Fruit fly (Drosophila melanogaster) whole organism, embryonic: ENCODE data around the gene arg.
A peak's percentile ranks its signal among the peaks of the same experiment; 100 is the strongest.

ENCODE experiments used
- Awh ChIP-seq: fragments of 200-800 bp; sonication (Bioruptor generic); IDR thresholded peaks from 2 replicates; pipeline ENCODE4, ENCODE4 v1.3.6; 2022; ENCODE audit warnings: missing biosample characterization, missing genetic modification characterization
- Bgb ChIP-seq: fragments of 200-800 bp; sonication (Bioruptor generic); IDR thresholded peaks from 2 replicates; pipeline ENCODE4 v1.3.6; 2022; ENCODE audit warnings: missing biosample characterization, missing genetic modification characterization; ENCODE audit not compliant: partially characterized antibody
- CG11696 ChIP-seq: fragments of 200-800 bp; sonication (Bioruptor generic); IDR thresholded peaks from 2 replicates; pipeline ENCODE4 v1.3.6; 2022; ENCODE audit warnings: missing biosample characterization, missing genetic modification characterization
- CG12071 ChIP-seq: fragments of 200-800 bp; sonication (Bioruptor generic); optimal IDR thresholded peaks from 3 replicates; lab custom pipeline; 2018; ENCODE audit warnings: missing biosample characterization, mild to moderate bottlenecking, missing genetic modification characterization
- CG12155 ChIP-seq: fragments of 200-800 bp; sonication (Bioruptor generic); optimal IDR thresholded peaks from 3 replicates; lab custom pipeline; 2016; ENCODE audit warnings: missing biosample characterization, missing genetic modification characterization
- CG13424 ChIP-seq: fragments of 200-800 bp; sonication (Bioruptor generic); optimal IDR thresholded peaks from 2 replicates; lab custom pipeline; 2019; ENCODE audit warnings: missing biosample characterization, mild to moderate bottlenecking, missing genetic modification characterization, moderate library complexity
- CG14014 ChIP-seq: fragments of 200-800 bp; sonication (Bioruptor generic); IDR thresholded peaks from 2 replicates; pipeline ENCODE4 v1.3.6; 2022; ENCODE audit warnings: missing biosample characterization, missing genetic modification characterization
- CG15011 ChIP-seq: fragments of 200-800 bp; sonication (Bioruptor generic); optimal IDR thresholded peaks from 3 replicates; lab custom pipeline; 2018; ENCODE audit warnings: missing biosample characterization, mild to moderate bottlenecking, missing genetic modification characterization
- CG1529 ChIP-seq: fragments of 200-800 bp; sonication (Bioruptor generic); optimal IDR thresholded peaks from 3 replicates; lab custom pipeline; 2018; ENCODE audit warnings: missing biosample characterization, missing genetic modification characterization
- CG1603 ChIP-seq: fragments of 200-800 bp; sonication (Bioruptor generic); optimal IDR thresholded peaks from 2 replicates; lab custom pipeline; 2019; ENCODE audit warnings: missing biosample characterization, mild to moderate bottlenecking, missing genetic modification characterization, moderate library complexity
- CG17328 ChIP-seq: fragments of 200-800 bp; sonication (Bioruptor generic); IDR thresholded peaks from 2 replicates; pipeline ENCODE4 v1.3.6; 2022; ENCODE audit warnings: missing biosample characterization, missing genetic modification characterization
- CG17612 ChIP-seq: fragments of 200-800 bp; sonication (Bioruptor generic); IDR thresholded peaks from 2 replicates; pipeline ENCODE4 v1.3.6; 2022; ENCODE audit warnings: missing biosample characterization, missing genetic modification characterization
- CG17802 ChIP-seq: fragments of 200-800 bp; sonication (Bioruptor generic); optimal IDR thresholded peaks from 2 replicates; lab custom pipeline; 2018; ENCODE audit warnings: missing biosample characterization, mild to moderate bottlenecking, missing genetic modification characterization, moderate library complexity
- CG33557 ChIP-seq: fragments of 200-800 bp; sonication (Bioruptor generic); optimal IDR thresholded peaks from 2 replicates; lab custom pipeline; 2019; ENCODE audit warnings: missing biosample characterization, mild to moderate bottlenecking, missing genetic modification characterization, moderate library complexity
- CG34224 ChIP-seq: fragments of 200-800 bp; sonication (Bioruptor generic); IDR thresholded peaks from 3 replicates; pipeline ENCODE4 v1.3.6; 2022; ENCODE audit warnings: missing biosample characterization, missing genetic modification characterization; ENCODE audit not compliant: partially characterized antibody
- CG34422 ChIP-seq: fragments of 200-800 bp; sonication (Bioruptor generic); IDR thresholded peaks from 3 replicates; pipeline ENCODE4 v1.3.6; 2022; ENCODE audit warnings: missing biosample characterization, missing genetic modification characterization
- CG4328 ChIP-seq: fragments of 200-800 bp; sonication (Bioruptor generic); optimal IDR thresholded peaks from 3 replicates; lab custom pipeline; 2017; ENCODE audit warnings: missing biosample characterization, missing genetic modification reagents, missing genetic modification characterization
- CG4424 ChIP-seq: fragments of 200-800 bp; sonication (Bioruptor generic); optimal IDR thresholded peaks from 3 replicates; lab custom pipeline; 2016; ENCODE audit warnings: missing biosample characterization, missing genetic modification characterization
- CG6689 ChIP-seq: fragments of 200-800 bp; sonication (Bioruptor generic); IDR thresholded peaks from 2 replicates; pipeline ENCODE4 v1.3.6; 2022; ENCODE audit warnings: missing biosample characterization, missing genetic modification characterization
- CG8388 ChIP-seq: fragments of 200-800 bp; sonication (Bioruptor generic); optimal IDR thresholded peaks from 2 replicates; lab custom pipeline; 2019; ENCODE audit warnings: missing biosample characterization, mild to moderate bottlenecking, missing genetic modification characterization, moderate library complexity
- CG9437 ChIP-seq: fragments of 200-800 bp; sonication (Bioruptor generic); optimal IDR thresholded peaks from 2 replicates; lab custom pipeline; 2018; ENCODE audit warnings: missing biosample characterization, mild to moderate bottlenecking, missing genetic modification characterization
- CG9609 ChIP-seq: fragments of 200-800 bp; sonication (Bioruptor generic); optimal IDR thresholded peaks from 3 replicates; lab custom pipeline; 2016; ENCODE audit warnings: missing biosample characterization, missing genetic modification characterization
- CTCF ChIP-seq: fragments of 200-800 bp; sonication (Bioruptor generic); optimal IDR thresholded peaks from 2 replicates; lab custom pipeline; 2017; ENCODE audit warnings: missing biosample characterization, mild to moderate bottlenecking, missing genetic modification characterization, moderate library complexity
- Camta ChIP-seq: fragments of 200-800 bp; sonication (Bioruptor generic); optimal IDR thresholded peaks from 2 replicates; lab custom pipeline; 2016; ENCODE audit warnings: missing biosample characterization, missing genetic modification characterization
- CoRest ChIP-seq: fragments of 200-800 bp; sonication (Bioruptor generic); optimal IDR thresholded peaks from 3 replicates; lab custom pipeline; 2018; ENCODE audit warnings: missing biosample characterization, mild to moderate bottlenecking, missing genetic modification characterization, moderate library complexity
- D ChIP-seq, 2 experiments: fragments of 200-800 bp in 1 of 2; fragments of >200 bp in 1 of 2; sonication (Bioruptor generic) in 1 of 2; optimal IDR thresholded peaks; 2 replicates in 1 of 2; 3 replicates in 1 of 2; lab custom pipeline; 2017; ENCODE audit warnings: mild to moderate bottlenecking in 1 of 2, missing biosample characterization in 1 of 2, missing genetic modification characterization in 1 of 2, missing genetic modification reagents in 1 of 2
- Dll ChIP-seq: fragments of 200-800 bp; sonication (Bioruptor generic); IDR thresholded peaks from 4 replicates; pipeline ENCODE4 v1.3.6; 2022; ENCODE audit warnings: missing biosample characterization, missing genetic modification characterization; ENCODE audit not compliant: partially characterized antibody
- E2f1 ChIP-seq: fragments of 200-800 bp; sonication (Bioruptor generic); IDR thresholded peaks from 2 replicates; pipeline ENCODE4 v1.3.6; 2022; ENCODE audit warnings: missing biosample characterization, missing genetic modification characterization
- ERR ChIP-seq: fragments of 200-800 bp; sonication (Bioruptor generic); optimal IDR thresholded peaks from 2 replicates; lab custom pipeline; 2016; ENCODE audit warnings: missing biosample characterization, missing genetic modification characterization
- Fer3 ChIP-seq: fragments of 200-800 bp; sonication (Bioruptor generic); optimal IDR thresholded peaks from 2 replicates; lab custom pipeline; 2018; ENCODE audit warnings: missing biosample characterization, mild to moderate bottlenecking, missing genetic modification characterization, moderate library complexity
- Hmr ChIP-seq: fragments of 200-800 bp; sonication (Bioruptor generic); optimal IDR thresholded peaks from 3 replicates; lab custom pipeline; 2017; ENCODE audit warnings: mild to moderate bottlenecking, missing biosample characterization, missing genetic modification reagents, missing genetic modification characterization
- Lhr ChIP-seq: fragments of 200-800 bp; sonication (Bioruptor generic); optimal IDR thresholded peaks from 3 replicates; lab custom pipeline; 2017; ENCODE audit warnings: mild to moderate bottlenecking, missing biosample characterization, missing genetic modification reagents, missing genetic modification characterization
- Poxn ChIP-seq: fragments of 200-800 bp; sonication (Bioruptor generic); IDR thresholded peaks from 2 replicates; pipeline ENCODE4 v1.3.6; 2022; ENCODE audit warnings: missing biosample characterization, missing genetic modification characterization
- az2 ChIP-seq: fragments of 200-800 bp; sonication (Bioruptor generic); optimal IDR thresholded peaks from 3 replicates; lab custom pipeline; 2016; ENCODE audit warnings: missing biosample characterization, missing genetic modification characterization
- br ChIP-seq: fragments of >200 bp; optimal IDR thresholded peaks from 2 replicates; lab custom pipeline; 2017
- crc ChIP-seq: fragments of 200-800 bp; sonication (Bioruptor generic); optimal IDR thresholded peaks from 2 replicates; lab custom pipeline; 2016; ENCODE audit warnings: missing biosample characterization, missing genetic modification characterization
- dm ChIP-seq: fragments of 200-800 bp; sonication (Bioruptor generic); optimal IDR thresholded peaks from 3 replicates; lab custom pipeline; 2016; ENCODE audit warnings: missing biosample characterization, missing genetic modification characterization
- dysf ChIP-seq: fragments of 200-800 bp; sonication (Bioruptor generic); IDR thresholded peaks from 3 replicates; pipeline ENCODE4 v1.3.6; 2022; ENCODE audit warnings: missing biosample characterization, missing genetic modification characterization
- fd102C ChIP-seq: fragments of 200-800 bp; sonication (Bioruptor generic); optimal IDR thresholded peaks from 2 replicates; lab custom pipeline; 2018; ENCODE audit warnings: missing biosample characterization, mild to moderate bottlenecking, missing genetic modification characterization, moderate library complexity
- grau ChIP-seq: fragments of 200-800 bp; optimal IDR thresholded peaks from 3 replicates; lab custom pipeline; 2019; ENCODE audit warnings: missing biosample characterization, mild to moderate bottlenecking, missing genetic modification characterization, moderate library complexity
- klu ChIP-seq: fragments of 200-800 bp; sonication (Bioruptor generic); IDR thresholded peaks from 2 replicates; pipeline ENCODE4 v1.3.6; 2022; ENCODE audit warnings: missing biosample characterization, missing genetic modification characterization
- nom ChIP-seq: fragments of 200-800 bp; sonication (Bioruptor generic); optimal IDR thresholded peaks from 2 replicates; lab custom pipeline; 2017; ENCODE audit warnings: missing biosample characterization, missing genetic modification characterization, mild to moderate bottlenecking, moderate library complexity, missing genetic modification reagents
- pb ChIP-seq: fragments of 200-800 bp; sonication (Bioruptor generic); optimal IDR thresholded peaks from 3 replicates; lab custom pipeline; 2016; ENCODE audit warnings: missing biosample characterization, missing genetic modification characterization
- peb ChIP-seq: fragments of 200-800 bp; sonication (Bioruptor generic); IDR thresholded peaks from 2 replicates; pipeline ENCODE4 v1.3.6; 2022; ENCODE audit warnings: missing biosample characterization, missing genetic modification characterization
- pzg ChIP-seq: fragments of 200-800 bp; sonication (Bioruptor generic); optimal IDR thresholded peaks from 3 replicates; lab custom pipeline; 2018; ENCODE audit warnings: missing biosample characterization, mild to moderate bottlenecking, missing genetic modification characterization, moderate library complexity
- sima ChIP-seq: fragments of 200-800 bp; sonication (Bioruptor generic); optimal IDR thresholded peaks from 2 replicates; lab custom pipeline; 2016; ENCODE audit warnings: missing biosample characterization, missing genetic modification characterization
- sisA ChIP-seq: fragments of 200-800 bp; sonication (Bioruptor generic); IDR thresholded peaks from 2 replicates; pipeline ENCODE4 v1.3.6; 2022; ENCODE audit warnings: missing biosample characterization, missing genetic modification characterization
- so ChIP-seq: fragments of 200-800 bp; sonication (Bioruptor generic); IDR thresholded peaks from 3 replicates; pipeline ENCODE4 v1.3.6; 2022; ENCODE audit warnings: missing biosample characterization, missing genetic modification characterization
- tap ChIP-seq: fragments of 200-800 bp; optimal IDR thresholded peaks from 3 replicates; lab custom pipeline; 2019; ENCODE audit warnings: missing biosample characterization, mild to moderate bottlenecking, missing genetic modification characterization, moderate library complexity
- usp ChIP-seq: fragments of >200 bp; optimal IDR thresholded peaks from 2 replicates; lab custom pipeline; 2017; ENCODE audit warnings: missing biosample characterization, missing genetic modification characterization

Gene arg

DNA sequence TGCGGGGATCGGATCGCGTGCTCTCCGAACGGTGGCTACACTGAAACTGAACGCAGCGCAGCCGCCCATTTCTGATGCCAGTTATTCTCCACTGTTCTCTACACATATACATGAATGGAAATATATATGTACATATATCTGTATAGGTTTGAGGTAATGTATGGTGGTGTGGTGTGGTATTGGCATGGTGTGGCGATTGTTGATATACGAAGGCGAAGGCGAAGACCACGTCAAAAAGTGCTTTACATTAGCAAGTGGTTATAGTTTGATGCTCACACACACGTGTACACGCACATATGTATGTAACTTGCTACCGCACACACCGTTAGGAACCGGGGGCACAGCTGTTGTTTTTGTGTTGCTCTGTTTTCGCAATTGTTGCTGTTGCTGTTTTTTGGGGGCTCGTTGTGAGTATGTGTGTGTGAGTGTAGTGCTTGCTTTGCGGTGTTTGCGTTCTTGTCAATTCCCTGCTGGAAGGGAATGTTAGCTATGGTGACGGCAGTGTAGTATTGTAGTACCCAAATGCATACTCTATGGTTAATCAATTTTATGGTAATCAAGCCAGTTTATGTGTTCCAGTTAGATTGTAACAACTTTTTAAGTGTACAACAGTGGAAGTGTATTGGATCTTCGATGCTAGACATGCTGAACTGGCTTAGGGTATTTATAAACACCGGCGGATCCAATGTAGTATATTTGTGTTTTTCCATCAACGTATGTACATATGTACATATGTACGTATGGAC, 15.6 kb upstream of the arg start, which contains the start of gene CG17896 (continued):
- TF ChIP-seq fd102C (no peak), CG17802 (tag; lab: Kevin White, UChicago) (peak; percentile 79), CG33557 (peak; percentile 70), pzg (GFP tag; lab: Kevin White, UChicago) (peak; percentile 43), so (GFP tag; lab: Robert Waterston, UW) (peak; percentile 97), CG4328 (GFP tag; lab: Kevin White, UChicago) (peak; percentile 73), CG12071 (GFP tag; lab: Kevin White, UChicago) (peak; percentile 98), CG12155 (peak; percentile 98), grau (tag; lab: Kevin White, UChicago) (peak; percentile 97), Camta (GFP tag; lab: Kevin White, UChicago) (peak; percentile 97), CG9609 (GFP tag; lab: Kevin White, UChicago) (peak; percentile 99), CG15011 (GFP tag; lab: Kevin White, UChicago) (peak; percentile 97), az2 (GFP tag; lab: Kevin White, UChicago) (peak; percentile 94), peb (peak; percentile 92), Fer3 (tag; lab: Kevin White, UChicago) (peak; percentile 99), dysf (GFP tag; lab: Robert Waterston, UW) (peak; percentile 99), CG6689 (GFP tag; lab: Robert Waterston, UW) (peak; percentile 97), dm (GFP tag; lab: Kevin White, UChicago) (peak; percentile 96), CG34422 (GFP tag; lab: Robert Waterston, UW) (peak; percentile 98), CG4424 (peak; percentile 96), CG11696 (GFP tag; lab: Robert Waterston, UW) (peak; percentile 90), sisA (GFP tag; lab: Robert Waterston, UW) (peak; percentile 98), Lhr (GFP tag; lab: Kevin White, UChicago) (peak; percentile 80), CTCF (GFP tag; lab: Kevin White, UChicago) (peak; percentile 43), Dll (GFP tag; lab: Robert Waterston, UW) (no peak), CG8388 (GFP tag; lab: Kevin White, UChicago) (peak; percentile 91), CG17612 (peak; percentile 97), br (no peak), Hmr (GFP tag; lab: Kevin White, UChicago) (peak; percentile 99), CG13424 (peak; percentile 96), pb (peak; percentile 98), CG1529 (GFP tag; lab: Kevin White, UChicago) (peak; percentile 89), Awh (GFP tag; lab: Robert Waterston, UW) (peak; percentile 96), CG9437 (GFP tag; lab: Kevin White, UChicago) (peak; percentile 89), CG17328 (GFP tag; lab: Robert Waterston, UW) (peak; percentile 96), Bgb (GFP tag; lab: Robert Waterston, UW) (no peak; the same call in 1 of the 2 replicates), E2f1 (GFP tag; lab: Robert Waterston, UW) (peak; percentile 98), CoRest (tag; lab: Kevin White, UChicago) (peak; percentile 98), tap (tag; lab: Kevin White, UChicago) (peak; percentile 91), D (optimal IDR thresholded peaks at IDR 0.05; lab: Kevin White, UChicago) (no peak), D (GFP tag; optimal IDR thresholded peaks at IDR 0.05; lab: Kevin White, UChicago) (peak; percentile 92), klu (peak; percentile 97), ERR (peak; percentile 98), usp (GFP tag; lab: Kevin White, UChicago) (no peak), CG14014 (GFP tag; lab: Robert Waterston, UW) (peak; percentile 99), nom (peak; percentile 89), Poxn (GFP tag; lab: Robert Waterston, UW) (peak; percentile 98), CG34224 (GFP tag; lab: Robert Waterston, UW) (no peak), sima (GFP tag; lab: Kevin White, UChicago) (peak; percentile 95), crc (GFP tag; lab: Kevin White, UChicago) (peak; percentile 98), CG1603 (peak; percentile 98)
